Worm (Caenorhabditis elegans): ENCODE results near the gene W03C9.8.

W03C9.8 gene

DNA sequence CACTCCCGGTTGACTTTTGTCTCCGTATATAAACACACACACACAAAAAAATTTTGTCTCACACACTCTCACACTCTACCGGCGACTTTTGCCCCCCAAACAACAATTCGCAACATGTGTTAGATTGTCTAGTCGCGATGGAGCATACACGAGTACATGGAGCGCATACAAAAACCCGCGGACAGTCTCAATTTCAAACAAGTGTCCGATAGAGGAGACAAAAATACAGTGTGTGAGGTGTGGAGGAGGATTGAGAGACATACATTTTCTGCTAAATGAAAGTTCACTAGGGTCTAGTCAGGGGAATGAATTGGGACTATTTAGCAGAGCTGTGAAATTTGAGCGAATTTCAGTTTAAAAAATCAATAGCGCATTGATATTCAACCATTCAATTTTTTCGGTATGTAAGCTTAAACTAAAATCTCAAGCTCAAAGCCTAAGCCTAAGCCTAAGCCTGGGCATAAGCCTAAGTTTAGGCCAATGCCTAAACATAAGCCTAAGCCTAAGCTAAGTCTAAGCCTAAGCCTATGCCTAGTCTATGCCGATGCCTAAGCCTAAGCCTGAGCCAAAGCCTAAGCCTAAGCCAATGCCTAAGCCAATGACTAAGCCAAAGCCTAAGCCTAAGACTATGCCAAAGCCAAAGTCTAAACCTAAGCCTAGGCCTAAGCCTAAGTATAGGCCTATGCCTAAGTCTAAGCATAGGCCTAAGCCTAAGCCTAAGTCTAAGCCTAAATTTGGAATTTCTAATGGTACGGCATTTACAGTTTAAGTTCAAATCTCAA lies 25.6 kb upstream of the W03C9.8 start:
- TF ChIP-seq egl-13 (tag; optimal IDR thresholded peaks at IDR 0.05) (no peak), efl-1 (optimal IDR thresholded peaks at IDR 0.05) (no peak), efl-1 (GFP tag; optimal IDR thresholded peaks at IDR 0.05 in 1 of 2) (peak in 1 of 2 experiments; percentile 61), skn-1 (tag; optimal IDR thresholded peaks at IDR 0.05) (no peak), hpl-2 (GFP tag; optimal IDR thresholded peaks at IDR 0.05) (no peak)

DNA sequence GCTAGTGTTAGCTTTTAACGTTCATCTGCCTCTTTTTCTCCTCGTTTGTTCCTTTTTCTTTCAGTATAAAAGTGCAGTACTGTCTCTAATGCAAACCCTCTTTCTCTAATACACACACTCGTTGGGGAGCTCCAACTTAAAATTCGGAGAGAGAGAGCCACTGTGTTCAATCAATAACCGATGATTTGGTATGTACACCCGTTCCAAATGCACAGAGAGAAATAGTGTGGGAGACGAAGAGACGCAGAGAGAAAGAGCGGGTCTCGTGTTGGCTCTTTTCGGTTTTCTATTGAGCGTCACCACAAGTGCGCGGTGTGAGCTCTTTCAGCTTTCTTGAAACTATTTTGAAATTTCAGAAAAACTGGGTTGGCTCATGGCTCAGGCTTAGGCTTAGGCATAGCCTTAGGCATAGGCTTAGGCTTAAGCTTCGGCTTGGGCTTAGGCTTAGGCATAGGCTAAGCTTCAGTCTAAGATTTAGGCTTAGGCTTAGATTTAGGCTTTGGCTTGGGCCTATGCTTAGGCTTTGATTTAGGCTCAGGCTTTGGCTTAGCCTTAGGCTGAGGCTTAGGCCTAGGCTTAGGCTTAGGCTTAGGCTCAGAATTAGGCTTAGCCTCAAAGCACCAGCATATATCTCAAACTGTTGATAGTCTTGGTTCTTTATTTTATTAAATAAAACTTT lies 24.8 kb upstream of the W03C9.8 start:
- TF ChIP-seq dpl-1 (GFP tag; optimal IDR thresholded peaks at IDR 0.05) (no peak), lin-35 (GFP tag; optimal IDR thresholded peaks at IDR 0.05) (no peak), jun-1 (tag; optimal IDR thresholded peaks at IDR 0.05) (no peak), C34B4.2 (tag; optimal IDR thresholded peaks at IDR 0.05) (no peak), nhr-28 (tag; optimal IDR thresholded peaks at IDR 0.05) (no peak), nhr-19 (GFP tag; conservative IDR thresholded peaks at IDR 0.05) (no peak), lsy-2 (tag; optimal IDR thresholded peaks at IDR 0.05) (no peak), ces-1 (GFP tag; optimal IDR thresholded peaks at IDR 0.05) (no peak), nhr-85 (tag) (no peak), ceh-63 (GFP tag; optimal IDR thresholded peaks at IDR 0.05) (no peak), ztf-11 (tag; optimal IDR thresholded peaks at IDR 0.05) (no peak), unc-62 (GFP tag; optimal IDR thresholded peaks at IDR 0.05) (no peak), tlp-1 (tag; optimal IDR thresholded peaks at IDR 0.05) (no peak), unc-86 (tag; optimal IDR thresholded peaks at IDR 0.05) (no peak)

ce11 chrII:11925203-11925602 lies 23.4 kb upstream of the W03C9.8 start:
- TF ChIP-seq C04F5.9 (tag; optimal IDR thresholded peaks at IDR 0.05) (no peak), ceh-82 (tag; optimal IDR thresholded peaks at IDR 0.05) (no peak), efl-1 (optimal IDR thresholded peaks at IDR 0.05) (no peak), efl-1 (GFP tag; optimal IDR thresholded peaks at IDR 0.05 in 1 of 2) (no peak), jun-1 (tag; optimal IDR thresholded peaks at IDR 0.05) (no peak), irx-1 (tag; optimal IDR thresholded peaks at IDR 0.05) (no peak), ets-5 (GFP tag; IDR thresholded peaks at IDR 0.05) (no peak), snpc-4 (tag; optimal IDR thresholded peaks at IDR 0.05) (no peak), skn-1 (tag; optimal IDR thresholded peaks at IDR 0.05) (no peak), hpl-2 (GFP tag; optimal IDR thresholded peaks at IDR 0.05) (no peak), hlh-4 (tag; optimal IDR thresholded peaks at IDR 0.05) (no peak)

DNA sequence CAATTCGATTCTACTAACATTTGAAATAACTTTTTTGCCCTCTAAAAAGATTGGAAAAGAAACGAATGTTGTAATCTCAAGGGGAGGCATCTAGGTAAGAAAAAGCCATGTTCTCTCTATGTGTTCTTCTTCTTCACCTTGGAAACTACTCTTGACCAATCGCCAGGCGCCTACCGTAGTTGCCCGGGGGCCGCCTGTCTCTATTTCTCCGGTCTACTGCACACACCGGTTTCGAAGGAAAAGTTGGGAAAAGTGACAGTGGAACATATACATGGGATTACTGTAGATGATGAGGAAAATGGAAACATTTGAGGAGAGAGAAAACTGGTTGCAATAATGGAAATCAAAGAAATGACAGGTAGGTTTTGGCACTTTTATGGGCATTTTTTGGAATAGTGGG lies 22.1 kb upstream of the W03C9.8 start:
- TF ChIP-seq nhr-28 (tag; optimal IDR thresholded peaks at IDR 0.05) (no peak), tbx-2 (tag; optimal IDR thresholded peaks at IDR 0.05) (no peak), lin-15B (tag; optimal IDR thresholded peaks at IDR 0.05) (no peak)

DNA sequence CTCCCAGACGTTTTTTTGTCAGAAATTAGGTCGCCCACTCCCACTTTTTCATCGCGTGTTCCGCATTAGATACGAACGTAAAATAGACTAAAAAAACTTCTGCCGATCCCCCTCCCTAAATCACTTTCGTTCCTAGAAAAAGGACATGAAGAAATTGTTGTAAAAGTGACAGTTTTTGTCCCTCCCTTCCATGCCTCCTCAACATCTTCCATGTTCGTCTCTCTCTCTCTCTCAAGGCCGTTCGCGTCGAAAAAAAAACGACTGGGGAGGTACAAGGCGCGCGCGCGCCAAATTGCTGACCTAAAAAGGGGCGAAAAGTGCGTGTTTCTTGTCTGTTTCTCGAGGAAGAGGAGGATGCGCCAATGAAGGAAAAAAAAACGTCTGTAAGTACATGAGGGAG lies 19.8 kb upstream of the W03C9.8 start:
- TF ChIP-seq nhr-76 (tag; optimal IDR thresholded peaks at IDR 0.05) (no peak), pax-3 (tag; optimal IDR thresholded peaks at IDR 0.05) (no peak), blmp-1 (tag; optimal IDR thresholded peaks at IDR 0.05) (peak; percentile 78), efl-1 (optimal IDR thresholded peaks at IDR 0.05) (no peak), efl-1 (GFP tag; optimal IDR thresholded peaks at IDR 0.05 in 1 of 2) (peak in 1 of 2 experiments; percentile 65), lin-14 (GFP tag; optimal IDR thresholded peaks at IDR 0.05) (peak; percentile 26), mdl-1 (tag; optimal IDR thresholded peaks at IDR 0.05) (no peak), ceh-82 (tag; optimal IDR thresholded peaks at IDR 0.05) (no peak)

All from whole organism, L1 larva.